Fruit fly (Drosophila melanogaster) whole organism, embryonic: ENCODE measurements around the gene Spps.

ENCODE experiments used
- Antp ChIP-seq: fragments of 200-800 bp; sonication (Bioruptor generic); optimal IDR thresholded peaks from 3 replicates; lab custom pipeline; 2016; ENCODE audit warnings: missing biosample characterization, missing genetic modification characterization
- Bdp1 ChIP-seq: fragments of 200-800 bp; sonication (Bioruptor generic); optimal IDR thresholded peaks from 3 replicates; lab custom pipeline; 2016; ENCODE audit warnings: missing biosample characterization, missing genetic modification characterization
- CG10979 ChIP-seq: fragments of 200-800 bp; sonication (Bioruptor generic); optimal IDR thresholded peaks from 2 replicates; lab custom pipeline; 2018; ENCODE audit warnings: missing biosample characterization, mild to moderate bottlenecking, missing genetic modification characterization, moderate library complexity
- CG11398 ChIP-seq: fragments of 200-800 bp; sonication (Bioruptor generic); optimal IDR thresholded peaks from 2 replicates; lab custom pipeline; 2016; ENCODE audit warnings: missing biosample characterization, missing genetic modification characterization
- CG11723 ChIP-seq: fragments of 200-800 bp; sonication (Bioruptor generic); optimal IDR thresholded peaks from 2 replicates; lab custom pipeline; 2017; ENCODE audit warnings: missing biosample characterization, mild to moderate bottlenecking, missing genetic modification characterization
- CG12155 ChIP-seq: fragments of 200-800 bp; sonication (Bioruptor generic); optimal IDR thresholded peaks from 3 replicates; lab custom pipeline; 2016; ENCODE audit warnings: missing biosample characterization, missing genetic modification characterization
- CG12391 ChIP-seq: fragments of 200-800 bp; sonication (Bioruptor generic); optimal IDR thresholded peaks from 3 replicates; lab custom pipeline; 2018; ENCODE audit warnings: missing biosample characterization, mild to moderate bottlenecking, missing genetic modification characterization, moderate library complexity
- CG17568 ChIP-seq: fragments of 200-800 bp; sonication (Bioruptor generic); optimal IDR thresholded peaks from 2 replicates; lab custom pipeline; 2018; ENCODE audit warnings: missing biosample characterization, mild to moderate bottlenecking, missing genetic modification characterization, moderate library complexity
- CG30020 ChIP-seq: fragments of 200-800 bp; optimal IDR thresholded peaks from 2 replicates; lab custom pipeline; 2019; ENCODE audit warnings: missing biosample characterization, mild to moderate bottlenecking, missing genetic modification characterization, moderate library complexity
- CG34376 ChIP-seq: fragments of 200-800 bp; sonication (Bioruptor generic); optimal IDR thresholded peaks from 2 replicates; lab custom pipeline; 2018; ENCODE audit warnings: missing biosample characterization, mild to moderate bottlenecking, missing genetic modification characterization
- CG43689 ChIP-seq: fragments of 200-800 bp; sonication (Bioruptor generic); IDR thresholded peaks from 2 replicates; pipeline ENCODE4 v1.3.6; 2022; ENCODE audit warnings: missing biosample characterization, missing genetic modification characterization
- CG5180 ChIP-seq: fragments of 200-800 bp; sonication (Bioruptor generic); optimal IDR thresholded peaks from 3 replicates; lab custom pipeline; 2017; ENCODE audit warnings: missing biosample characterization, missing genetic modification characterization, mild to moderate bottlenecking, moderate library complexity, missing genetic modification reagents
- CG5245 ChIP-seq: fragments of 200-800 bp; sonication (Bioruptor generic); optimal IDR thresholded peaks from 3 replicates; lab custom pipeline; 2016; ENCODE audit warnings: missing biosample characterization, missing genetic modification characterization
- CG5953 ChIP-seq: fragments of 200-800 bp; sonication (Bioruptor generic); IDR thresholded peaks from 2 replicates; pipeline ENCODE4 v1.3.6; 2022; ENCODE audit warnings: missing biosample characterization, missing genetic modification characterization
- CG6689 ChIP-seq: fragments of 200-800 bp; sonication (Bioruptor generic); IDR thresholded peaks from 2 replicates; pipeline ENCODE4 v1.3.6; 2022; ENCODE audit warnings: missing biosample characterization, missing genetic modification characterization
- CG6854 ChIP-seq: fragments of 200-800 bp; sonication (Bioruptor generic); optimal IDR thresholded peaks from 3 replicates; lab custom pipeline; 2017; ENCODE audit warnings: missing biosample characterization, mild to moderate bottlenecking, missing genetic modification characterization
- CG7556 ChIP-seq: fragments of 200-800 bp; sonication (Bioruptor generic); optimal IDR thresholded peaks from 2 replicates; lab custom pipeline; 2017; ENCODE audit warnings: missing biosample characterization, mild to moderate bottlenecking, missing genetic modification characterization
- CG7745 ChIP-seq: fragments of 200-800 bp; sonication (Bioruptor generic); optimal IDR thresholded peaks from 2 replicates; lab custom pipeline; 2018; ENCODE audit warnings: missing biosample characterization, mild to moderate bottlenecking, missing genetic modification characterization, moderate library complexity
- CG8765 ChIP-seq: fragments of 200-800 bp; sonication (Bioruptor generic); IDR thresholded peaks from 2 replicates; pipeline ENCODE4 v1.3.6; 2022; ENCODE audit warnings: missing biosample characterization, missing genetic modification characterization
- Dad ChIP-seq: fragments of 200-800 bp; sonication (Bioruptor generic); optimal IDR thresholded peaks from 3 replicates; lab custom pipeline; 2016; ENCODE audit warnings: missing biosample characterization, missing genetic modification characterization
- Drgx ChIP-seq: fragments of 200-800 bp; sonication (Bioruptor generic); IDR thresholded peaks from 2 replicates; pipeline ENCODE4 v1.3.6; 2022; ENCODE audit warnings: missing biosample characterization, missing genetic modification characterization
- Fer1 ChIP-seq: fragments of 200-800 bp; sonication (Bioruptor generic); optimal IDR thresholded peaks from 2 replicates; lab custom pipeline; 2017; ENCODE audit warnings: missing biosample characterization, mild to moderate bottlenecking, missing genetic modification characterization
- Hmr ChIP-seq: fragments of 200-800 bp; sonication (Bioruptor generic); optimal IDR thresholded peaks from 3 replicates; lab custom pipeline; 2017; ENCODE audit warnings: mild to moderate bottlenecking, missing biosample characterization, missing genetic modification reagents, missing genetic modification characterization
- Mad ChIP-seq: fragments of 200-800 bp; sonication (Bioruptor generic); optimal IDR thresholded peaks from 2 replicates; lab custom pipeline; 2016; ENCODE audit warnings: missing biosample characterization, missing genetic modification characterization
- Neu2 ChIP-seq: fragments of 200-800 bp; sonication (Bioruptor generic); optimal IDR thresholded peaks from 3 replicates; lab custom pipeline; 2016; ENCODE audit warnings: missing biosample characterization, missing genetic modification characterization, borderline replicate concordance
- Nf-YA ChIP-seq: fragments of 200-800 bp; sonication (Bioruptor generic); IDR thresholded peaks from 2 replicates; pipeline ENCODE4 v1.3.6; 2022; ENCODE audit warnings: missing biosample characterization, missing genetic modification characterization
- NfI ChIP-seq: fragments of 200-800 bp; sonication (Bioruptor generic); optimal IDR thresholded peaks from 3 replicates; lab custom pipeline; 2018; ENCODE audit warnings: missing biosample characterization, mild to moderate bottlenecking, missing genetic modification characterization, moderate library complexity
- Pdp1 ChIP-seq, 2 experiments: fragments of 200-800 bp; sonication (Bioruptor generic); optimal IDR thresholded peaks; 3 replicates each; lab custom pipeline; 2016; ENCODE audit warnings: missing biosample characterization in 2 of 2, missing genetic modification characterization in 2 of 2, mild to moderate bottlenecking in 1 of 2, moderate library complexity in 1 of 2
- Rx ChIP-seq: fragments of 200-800 bp; sonication (Bioruptor generic); IDR thresholded peaks from 2 replicates; pipeline ENCODE4 v1.3.6; 2022; ENCODE audit warnings: missing biosample characterization, missing genetic modification characterization
- Spps ChIP-seq: fragments of 200-800 bp; sonication (Bioruptor generic); optimal IDR thresholded peaks from 2 replicates; lab custom pipeline; 2018; ENCODE audit warnings: missing biosample characterization, mild to moderate bottlenecking, missing genetic modification characterization
- abd-A ChIP-seq: fragments of 200-800 bp; sonication (Bioruptor generic); optimal IDR thresholded peaks from 3 replicates; lab custom pipeline; 2019; ENCODE audit warnings: missing biosample characterization, mild to moderate bottlenecking, missing genetic modification characterization, moderate library complexity
- amos ChIP-seq: fragments of 200-800 bp; sonication (Bioruptor generic); IDR thresholded peaks from 2 replicates; pipeline ENCODE4 v1.3.6; 2022; ENCODE audit warnings: missing biosample characterization, missing genetic modification characterization; ENCODE audit not compliant: partially characterized antibody
- bowl ChIP-seq: fragments of 200-800 bp; sonication (Bioruptor generic); IDR thresholded peaks from 2 replicates; pipeline ENCODE4 v1.3.6; 2022; ENCODE audit warnings: missing biosample characterization, missing genetic modification characterization
- chinmo ChIP-seq: fragments of 200-800 bp; sonication (Bioruptor generic); IDR thresholded peaks from 4 replicates; pipeline ENCODE4 v1.3.6; 2022; ENCODE audit warnings: missing biosample characterization, missing genetic modification characterization; ENCODE audit not compliant: partially characterized antibody
- chm ChIP-seq: fragments of 200-800 bp; sonication (Bioruptor generic); IDR thresholded peaks from 2 replicates; pipeline ENCODE4 v1.3.6; 2022; ENCODE audit warnings: missing biosample characterization, missing genetic modification characterization
- cwo ChIP-seq: fragments of 200-800 bp; sonication (Bioruptor generic); optimal IDR thresholded peaks from 3 replicates; lab custom pipeline; 2017; ENCODE audit warnings: missing biosample characterization, missing genetic modification characterization, mild to moderate bottlenecking, moderate library complexity, missing genetic modification reagents
- eve ChIP-seq, 2 experiments: fragments of >200 bp; optimal IDR thresholded peaks; 2 replicates each; lab custom pipeline; 2017; ENCODE audit warnings: missing biosample characterization in 2 of 2, missing genetic modification characterization in 2 of 2
- gt ChIP-seq: fragments of 200-800 bp; sonication (Bioruptor generic); IDR thresholded peaks from 2 replicates; pipeline ENCODE4 v1.3.6; 2022; ENCODE audit warnings: missing biosample characterization, missing genetic modification characterization
- h ChIP-seq: fragments of >200 bp; optimal IDR thresholded peaks from 2 replicates; lab custom pipeline; 2017
- her ChIP-seq: fragments of 200-800 bp; sonication (Bioruptor generic); optimal IDR thresholded peaks from 2 replicates; lab custom pipeline; 2016; ENCODE audit warnings: missing biosample characterization, missing genetic modification characterization
- ind ChIP-seq: fragments of 200-800 bp; sonication (Bioruptor generic); optimal IDR thresholded peaks from 3 replicates; lab custom pipeline; 2016; ENCODE audit warnings: missing biosample characterization, missing genetic modification characterization
- lilli ChIP-seq: fragments of 200-800 bp; sonication (Bioruptor generic); optimal IDR thresholded peaks from 3 replicates; lab custom pipeline; 2016; ENCODE audit warnings: missing biosample characterization, missing genetic modification characterization
- maf-S ChIP-seq: fragments of 200-800 bp; sonication (Bioruptor generic); optimal IDR thresholded peaks from 2 replicates; lab custom pipeline; 2016; ENCODE audit warnings: missing biosample characterization, missing genetic modification characterization
- sc ChIP-seq, 3 experiments: fragments of >200 bp in 2 of 3; fragments of 200-800 bp in 1 of 3; sonication (Bioruptor generic) in 1 of 3; optimal IDR thresholded peaks; 2 replicates in 2 of 3; 3 replicates in 1 of 3; lab custom pipeline; 2017; ENCODE audit warnings: mild to moderate bottlenecking in 1 of 3, missing biosample characterization in 1 of 3, missing genetic modification characterization in 1 of 3, missing genetic modification reagents in 1 of 3
- seq ChIP-seq: fragments of 200-800 bp; sonication (Bioruptor generic); IDR thresholded peaks from 2 replicates; pipeline ENCODE4 v1.3.6; 2022; ENCODE audit warnings: missing biosample characterization, missing genetic modification characterization
- shn ChIP-seq: fragments of 200-800 bp; sonication (Bioruptor generic); optimal IDR thresholded peaks from 3 replicates; lab custom pipeline; 2016; ENCODE audit warnings: missing biosample characterization, missing genetic modification characterization
- tup ChIP-seq: fragments of 200-800 bp; sonication (Bioruptor generic); optimal IDR thresholded peaks from 2 replicates; lab custom pipeline; 2016; ENCODE audit warnings: missing biosample characterization, mild to moderate bottlenecking, missing genetic modification characterization, moderate library complexity
- vvl ChIP-seq: fragments of 200-800 bp; sonication (Bioruptor generic); IDR thresholded peaks from 2 replicates; pipeline ENCODE4 v1.3.6; 2022; ENCODE audit warnings: missing biosample characterization, missing genetic modification characterization
- zen2 ChIP-seq: fragments of 200-800 bp; sonication (Bioruptor generic); IDR thresholded peaks from 3 replicates; pipeline ENCODE4 v1.3.6; 2022; ENCODE audit warnings: missing biosample characterization, missing genetic modification characterization; ENCODE audit not compliant: partially characterized antibody
- zfh2 ChIP-seq: fragments of 200-800 bp; sonication (Bioruptor generic); optimal IDR thresholded peaks from 2 replicates; lab custom pipeline; 2016; ENCODE audit warnings: missing biosample characterization, missing genetic modification characterization

Spps gene

dm6 chr3R:24218565-24218964 is 8.2 kb downstream of the Spps start, which contains the start of gene CG17786 (continued):
- TF ChIP-seq maf-S (GFP tag; lab: Kevin White, UChicago) (no peak), zen2 (GFP tag; lab: Robert Waterston, UW) (peak; percentile 35; the same call in 1 of the 3 replicates), chm (GFP tag; lab: Robert Waterston, UW) (peak; percentile 56), NfI (no peak), CG30020 (tag; lab: Kevin White, UChicago) (no peak), h (lab: Kevin White, UChicago) (no peak), Nf-YA (no peak; the same call in 1 of the 2 replicates), sc (optimal IDR thresholded peaks at IDR 0.05; lab: Kevin White, UChicago) (no peak), sc (GFP tag; optimal IDR thresholded peaks at IDR 0.05; lab: Kevin White, UChicago) (no peak), abd-A (tag; lab: Kevin White, UChicago) (peak; percentile 25), CG43689 (GFP tag; lab: Robert Waterston, UW) (no peak), Spps (no peak), bowl (GFP tag; lab: Robert Waterston, UW) (no peak), CG5180 (GFP tag; lab: Kevin White, UChicago) (no peak), CG34376 (GFP tag; lab: Kevin White, UChicago) (no peak), CG12391 (tag; lab: Kevin White, UChicago) (peak; percentile 0), seq (GFP tag; lab: Robert Waterston, UW) (no peak), ind (GFP tag; lab: Kevin White, UChicago) (no peak), cwo (GFP tag; lab: Kevin White, UChicago) (peak; percentile 2), CG7556 (GFP tag; lab: Kevin White, UChicago) (no peak), lilli (GFP tag; lab: Kevin White, UChicago) (no peak), Bdp1 (GFP tag; lab: Kevin White, UChicago) (no peak), CG7745 (tag; lab: Kevin White, UChicago) (no peak), CG5953 (GFP tag; lab: Robert Waterston, UW) (0 out of 2 replicates have a peak, but pooled peaks have one; percentile 9), CG5245 (GFP tag; lab: Kevin White, UChicago) (no peak), her (GFP tag; lab: Kevin White, UChicago) (peak; percentile 48), Fer1 (GFP tag; lab: Kevin White, UChicago) (peak; percentile 28), gt (GFP tag; lab: Robert Waterston, UW) (no peak), shn (GFP tag; lab: Kevin White, UChicago) (no peak), CG8765 (GFP tag; lab: Robert Waterston, UW) (no peak), CG6689 (no peak), vvl (GFP tag; lab: Robert Waterston, UW) (peak; percentile 62; the same call in 1 of the 2 replicates), CG17568 (no peak), CG10979 (tag; lab: Kevin White, UChicago) (no peak), Pdp1 (GFP tag; optimal IDR thresholded peaks at IDR 0.05; lab: Kevin White, UChicago) (peak in 1 of 2 experiments; percentile 54), CG11398 (GFP tag; lab: Kevin White, UChicago) (no peak), Hmr (peak; percentile 8), zfh2 (no peak), Antp (peak; percentile 13), amos (GFP tag; lab: Robert Waterston, UW) (peak; percentile 27; the same call in 1 of the 2 replicates), CG6854 (GFP tag; lab: Kevin White, UChicago) (no peak), Mad (GFP tag; lab: Kevin White, UChicago) (no peak), chinmo (GFP tag; lab: Robert Waterston, UW) (peak; percentile 89; the same call in 3 of the 4 replicates), Rx (GFP tag; lab: Robert Waterston, UW) (no peak), Drgx (GFP tag; lab: Robert Waterston, UW) (peak; percentile 55; the same call in 1 of the 2 replicates), Dad (GFP tag; lab: Kevin White, UChicago) (no peak), eve (GFP tag; optimal IDR thresholded peaks at IDR 0.05; lab: Kevin White, UChicago) (no peak), CG11723 (GFP tag; lab: Kevin White, UChicago) (no peak), Neu2 (GFP tag; lab: Kevin White, UChicago) (no peak), tup (GFP tag; lab: Kevin White, UChicago) (no peak), CG12155 (GFP tag; lab: Kevin White, UChicago) (no peak)
